Fruit fly (Drosophila melanogaster): ENCODE results near the gene sba.
A peak's percentile ranks its signal among the peaks of the same experiment; 100 is the strongest.

sba gene

dm6 chr3R:23887096-23887421 is 35.7 kb downstream of the sba start (continued):
- peak; percentile 93 for TF ChIP-seq stc (GFP tag; IDR thresholded peaks at IDR 0.05)
- TF ChIP-seq gcm (GFP tag; optimal IDR thresholded peaks at IDR 0.05) = peak; percentile 96
- TF ChIP-seq CG10979 (tag; optimal IDR thresholded peaks at IDR 0.05) = peak; percentile 99
- peak; percentile 91 for TF ChIP-seq onecut (GFP tag; IDR thresholded peaks at IDR 0.05)
- TF ChIP-seq nerfin-2 (GFP tag; IDR thresholded peaks at IDR 0.05; ENCODE audit: partially characterized antibody) = no peak
- TF ChIP-seq corto (GFP tag; optimal IDR thresholded peaks at IDR 0.05) = peak; percentile 66
- no peak for TF ChIP-seq sima (GFP tag; optimal IDR thresholded peaks at IDR 0.05)
- peak; percentile 85 for TF ChIP-seq Rx (GFP tag; IDR thresholded peaks at IDR 0.05)
- peak; percentile 90 for TF ChIP-seq CG12299 (tag; optimal IDR thresholded peaks at IDR 0.05)
- TF ChIP-seq CG13123 (GFP tag; optimal IDR thresholded peaks at IDR 0.05) = peak; percentile 86
- TF ChIP-seq tna (GFP tag; IDR thresholded peaks at IDR 0.05; ENCODE audit: partially characterized antibody) = no peak
- TF ChIP-seq sob (GFP tag; IDR thresholded peaks at IDR 0.05) = peak; percentile 91
- no peak for TF ChIP-seq amos (GFP tag; IDR thresholded peaks at IDR 0.05; ENCODE audit: partially characterized antibody)
- TF ChIP-seq knrl (GFP tag; IDR thresholded peaks at IDR 0.05; ENCODE audit: partially characterized antibody) = no peak
- peak; percentile 93 for TF ChIP-seq Ptx1 (GFP tag; IDR thresholded peaks at IDR 0.05)
- no peak for TF ChIP-seq Trl (optimal IDR thresholded peaks at IDR 0.05)
- TF ChIP-seq Trl (GFP tag; optimal IDR thresholded peaks at IDR 0.05) = peak; percentile 33
- TF ChIP-seq CG2712 (tag; optimal IDR thresholded peaks at IDR 0.05) = peak; percentile 98
- peak; percentile 45; the same call in 1 of the 2 replicates for TF ChIP-seq CG11085 (GFP tag; IDR thresholded peaks at IDR 0.05)
- TF ChIP-seq Chrac-16 (GFP tag; optimal IDR thresholded peaks at IDR 0.05) = peak; percentile 92
- TF ChIP-seq lola (GFP tag; optimal IDR thresholded peaks at IDR 0.05) = peak in 1 of 3 experiments; percentile 98
- TF ChIP-seq CG8290 (GFP tag; optimal IDR thresholded peaks at IDR 0.05) = peak; percentile 84
- peak in 1 of 2 experiments; percentile 77 for TF ChIP-seq CG8290 (tag; optimal IDR thresholded peaks at IDR 0.05)
- peak; percentile 88 for TF ChIP-seq B-H1 (GFP tag; IDR thresholded peaks at IDR 0.05)
- TF ChIP-seq Nf-YB (GFP tag; optimal IDR thresholded peaks at IDR 0.05) = peak; percentile 80
- TF ChIP-seq rib (GFP tag; IDR thresholded peaks at IDR 0.05) = peak; percentile 51; the same call in 1 of the 2 replicates
- peak; percentile 90 for TF ChIP-seq ap (GFP tag; IDR thresholded peaks at IDR 0.05)
- TF ChIP-seq NK7.1 (GFP tag; optimal IDR thresholded peaks at IDR 0.05) = peak; percentile 8
- TF ChIP-seq CG10654 (GFP tag; optimal IDR thresholded peaks at IDR 0.05) = peak; percentile 91
- TF ChIP-seq CG31441 (GFP tag; IDR thresholded peaks at IDR 0.05) = peak; percentile 91
- TF ChIP-seq pan (optimal IDR thresholded peaks at IDR 0.05) = no peak
- peak in 1 of 2 experiments; percentile 90 for TF ChIP-seq pan (GFP tag; optimal IDR thresholded peaks at IDR 0.05 in 1 of 2, IDR thresholded peaks at IDR 0.05 in 1 of 2)
- TF ChIP-seq CG4328 (GFP tag; optimal IDR thresholded peaks at IDR 0.05) = peak; percentile 66
- peak; percentile 80 for TF ChIP-seq caup (GFP tag; optimal IDR thresholded peaks at IDR 0.05; ENCODE audit: severe bottlenecking)
- TF ChIP-seq dimm (GFP tag; IDR thresholded peaks at IDR 0.05) = peak; percentile 87
- peak; percentile 93 for TF ChIP-seq CG10366 (GFP tag; IDR thresholded peaks at IDR 0.05)
- no peak for TF ChIP-seq hbn (GFP tag; IDR thresholded peaks at IDR 0.05; ENCODE audit: partially characterized antibody)
- TF ChIP-seq CG11695 (GFP tag; IDR thresholded peaks at IDR 0.05) = peak; percentile 92
- TF ChIP-seq CG32532 (GFP tag; IDR thresholded peaks at IDR 0.05) = peak; percentile 84
- peak; percentile 93 for TF ChIP-seq CG11504 (tag; optimal IDR thresholded peaks at IDR 0.05)
- TF ChIP-seq run (tag; optimal IDR thresholded peaks at IDR 0.05) = peak; percentile 79
- TF ChIP-seq CG9609 (GFP tag; optimal IDR thresholded peaks at IDR 0.05) = peak; percentile 35
- TF ChIP-seq lilli (GFP tag; optimal IDR thresholded peaks at IDR 0.05) = peak; percentile 79
- TF ChIP-seq Sry-β (GFP tag; optimal IDR thresholded peaks at IDR 0.05) = peak; percentile 59
- peak; percentile 88 for TF ChIP-seq CG17385 (GFP tag; optimal IDR thresholded peaks at IDR 0.05)
- peak; percentile 74 for TF ChIP-seq Med (GFP tag)
- TF ChIP-seq ato (GFP tag; IDR thresholded peaks at IDR 0.05; ENCODE audit: partially characterized antibody) = no peak
- 0 out of 3 replicates have a peak, but pooled peaks have one; percentile 46 for TF ChIP-seq Dbx (GFP tag; IDR thresholded peaks at IDR 0.05)
- no peak for TF ChIP-seq Dad (GFP tag; optimal IDR thresholded peaks at IDR 0.05)
- TF ChIP-seq CG31365 (tag; optimal IDR thresholded peaks at IDR 0.05) = peak; percentile 51
- TF ChIP-seq mld (GFP tag; IDR thresholded peaks at IDR 0.05; ENCODE audit: partially characterized antibody) = no peak

All from whole organism, embryonic.